Fruit fly (Drosophila melanogaster) whole organism, pupa: Measurements from ENCODE around the gene CG9784.

ENCODE experiments used
- CG10348 ChIP-seq: fragments of 200-800 bp; sonication (Bioruptor generic); IDR thresholded peaks from 2 replicates; pipeline ENCODE4 v1.3.6; 2022; ENCODE audit warnings: missing biosample characterization, missing genetic modification characterization
- CG15710 ChIP-seq: fragments of 200-800 bp; sonication (Bioruptor generic); optimal IDR thresholded peaks from 2 replicates; lab custom pipeline; 2018; ENCODE audit warnings: missing biosample characterization, mild to moderate bottlenecking, missing genetic modification characterization, moderate library complexity
- CG34367 ChIP-seq: fragments of 200-800 bp; sonication (Bioruptor generic); optimal IDR thresholded peaks from 2 replicates; lab custom pipeline; 2018; ENCODE audit warnings: missing biosample characterization, mild to moderate bottlenecking, missing genetic modification characterization
- CG4496 ChIP-seq: fragments of 200-800 bp; sonication (Bioruptor generic); IDR thresholded peaks from 3 replicates; pipeline ENCODE4 v1.3.6; 2022; ENCODE audit warnings: missing biosample characterization, missing genetic modification characterization
- CG8159 ChIP-seq: fragments of 200-800 bp; sonication (Bioruptor generic); optimal IDR thresholded peaks from 3 replicates; lab custom pipeline; 2018; ENCODE audit warnings: missing biosample characterization, mild to moderate bottlenecking, missing genetic modification characterization, moderate library complexity
- D1 ChIP-seq: fragments of 200-800 bp; sonication (Bioruptor generic); optimal IDR thresholded peaks from 2 replicates; lab custom pipeline; 2018; ENCODE audit warnings: missing biosample characterization, mild to moderate bottlenecking, missing genetic modification characterization, moderate library complexity
- Pif1A ChIP-seq: fragments of 200-800 bp; sonication (Bioruptor generic); optimal IDR thresholded peaks from 3 replicates; lab custom pipeline; 2016; ENCODE audit warnings: missing biosample characterization, missing genetic modification characterization
- Snoo ChIP-seq: fragments of 200-800 bp; sonication (Bioruptor generic); optimal IDR thresholded peaks from 3 replicates; lab custom pipeline; 2017; ENCODE audit warnings: missing biosample characterization, mild to moderate bottlenecking, missing genetic modification characterization, inconsistent platforms
- gl ChIP-seq: fragments of 200-800 bp; sonication (Bioruptor generic); optimal IDR thresholded peaks from 2 replicates; lab custom pipeline; 2018; ENCODE audit warnings: missing biosample characterization, mild to moderate bottlenecking, missing genetic modification characterization
- rn ChIP-seq: fragments of 200-800 bp; sonication (Bioruptor generic); IDR thresholded peaks from 2 replicates; pipeline ENCODE4 v1.3.6; 2022; ENCODE audit warnings: missing biosample characterization, missing genetic modification characterization

DNA sequence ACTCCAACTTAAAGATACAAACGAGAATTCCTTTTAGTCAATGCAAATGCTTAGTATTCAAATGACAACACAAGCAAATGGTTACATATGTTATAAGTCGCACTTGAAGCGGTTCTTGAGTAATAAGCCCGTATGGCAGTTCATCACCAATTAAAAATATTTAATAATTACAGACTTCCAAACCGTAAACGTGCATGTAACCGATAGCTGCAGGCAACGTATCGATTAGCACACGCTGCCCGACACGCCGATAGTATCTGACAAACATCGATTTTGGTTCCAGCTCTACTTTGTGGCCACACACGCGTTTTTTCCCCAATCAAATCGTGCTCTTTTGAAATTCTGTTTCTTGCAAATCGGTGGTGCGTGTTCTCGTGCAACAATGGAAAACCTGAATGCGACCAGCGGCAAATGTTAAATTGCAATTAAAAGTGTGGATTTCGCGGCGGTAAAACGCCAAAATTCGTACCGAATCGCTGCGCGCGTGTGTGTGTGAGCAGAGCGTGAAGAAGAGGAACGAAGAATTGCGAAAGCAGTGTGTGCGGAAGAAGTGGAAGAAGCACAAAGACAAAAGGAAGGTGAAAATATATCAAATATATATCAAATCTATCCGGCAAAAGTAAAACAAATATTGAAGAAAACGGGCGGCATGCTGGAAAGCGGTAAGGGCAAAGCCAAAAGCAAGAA is at the start of gene CG9784, which contains the start of gene Nup153:
- no peak for TF ChIP-seq gl (tag; lab: Kevin White, UChicago)
- no peak for TF ChIP-seq D1 (tag; lab: Kevin White, UChicago)
- TF ChIP-seq CG10348 (GFP tag; lab: Robert Waterston, UW), result no peak
- no peak for TF ChIP-seq CG4496 (GFP tag; lab: Robert Waterston, UW)
- no peak for TF ChIP-seq CG8159 (tag; lab: Kevin White, UChicago)
- TF ChIP-seq CG34367 (tag; lab: Kevin White, UChicago), result no peak
- no peak for TF ChIP-seq rn (GFP tag; lab: Robert Waterston, UW)
- TF ChIP-seq Pif1A (GFP tag; lab: Kevin White, UChicago), result no peak
- TF ChIP-seq Snoo (tag; lab: Kevin White, UChicago), result no peak
- TF ChIP-seq CG15710 (tag; lab: Kevin White, UChicago), result no peak
